Fruit fly (Drosophila melanogaster) whole organism, embryonic: Measurements from ENCODE around the gene CG12948.

Source experiments
- Bdp1 ChIP-seq: fragments of 200-800 bp; sonication (Bioruptor generic); optimal IDR thresholded peaks from 3 replicates; lab custom pipeline; 2016; ENCODE audit warnings: missing biosample characterization, missing genetic modification characterization
- CG10147 ChIP-seq: fragments of 200-800 bp; sonication (Bioruptor generic); optimal IDR thresholded peaks from 2 replicates; lab custom pipeline; 2019; ENCODE audit warnings: missing biosample characterization, mild to moderate bottlenecking, missing genetic modification characterization, moderate library complexity
- CG10565 ChIP-seq: fragments of 200-800 bp; sonication (Bioruptor generic); optimal IDR thresholded peaks from 3 replicates; lab custom pipeline; 2016; ENCODE audit warnings: missing biosample characterization, mild to moderate bottlenecking, missing genetic modification characterization
- CG11398 ChIP-seq: fragments of 200-800 bp; sonication (Bioruptor generic); optimal IDR thresholded peaks from 2 replicates; lab custom pipeline; 2016; ENCODE audit warnings: missing biosample characterization, missing genetic modification characterization
- CG15073 ChIP-seq: fragments of 200-800 bp; sonication (Bioruptor generic); optimal IDR thresholded peaks from 2 replicates; lab custom pipeline; 2016; ENCODE audit warnings: missing biosample characterization, missing genetic modification characterization
- CG16779 ChIP-seq: fragments of 200-800 bp; sonication (Bioruptor generic); IDR thresholded peaks from 2 replicates; pipeline ENCODE4 v1.3.6; 2022; ENCODE audit warnings: missing biosample characterization, missing genetic modification characterization
- CG18011 ChIP-seq: fragments of 200-800 bp; sonication (Bioruptor generic); optimal IDR thresholded peaks from 2 replicates; lab custom pipeline; 2017; ENCODE audit warnings: missing biosample characterization, missing genetic modification characterization, mild to moderate bottlenecking, moderate library complexity, missing genotype
- CG2120 ChIP-seq: fragments of 200-800 bp; sonication (Bioruptor generic); optimal IDR thresholded peaks from 3 replicates; lab custom pipeline; 2016; ENCODE audit warnings: missing biosample characterization, missing genetic modification characterization
- CG2678 ChIP-seq: fragments of 200-800 bp; sonication (Bioruptor generic); optimal IDR thresholded peaks from 3 replicates; lab custom pipeline; 2019; ENCODE audit warnings: missing biosample characterization, mild to moderate bottlenecking, missing genetic modification characterization, moderate library complexity
- CG32532 ChIP-seq: fragments of 200-800 bp; sonication (Bioruptor generic); IDR thresholded peaks from 2 replicates; pipeline ENCODE4 v1.3.6; 2022; ENCODE audit warnings: missing biosample characterization, missing genetic modification characterization
- CG3838 ChIP-seq: fragments of 200-800 bp; sonication (Bioruptor generic); optimal IDR thresholded peaks from 3 replicates; lab custom pipeline; 2016; ENCODE audit warnings: missing biosample characterization, missing genetic modification characterization
- CG3995 ChIP-seq: fragments of 200-800 bp; sonication (Bioruptor generic); optimal IDR thresholded peaks from 3 replicates; lab custom pipeline; 2016; ENCODE audit warnings: missing biosample characterization, missing genetic modification characterization
- CG4360 ChIP-seq: fragments of 200-800 bp; sonication (Bioruptor generic); IDR thresholded peaks from 2 replicates; pipeline ENCODE4 v1.3.6; 2022; ENCODE audit warnings: missing biosample characterization, missing genetic modification characterization
- CG5245 ChIP-seq: fragments of 200-800 bp; sonication (Bioruptor generic); optimal IDR thresholded peaks from 3 replicates; lab custom pipeline; 2016; ENCODE audit warnings: missing biosample characterization, missing genetic modification characterization
- CG7839 ChIP-seq: fragments of 200-800 bp; sonication (Bioruptor generic); optimal IDR thresholded peaks from 3 replicates; lab custom pipeline; 2018; ENCODE audit warnings: missing biosample characterization, mild to moderate bottlenecking, missing genetic modification characterization, moderate library complexity
- CG8924 ChIP-seq: fragments of 200-800 bp; optimal IDR thresholded peaks from 3 replicates; lab custom pipeline; 2019; ENCODE audit warnings: missing biosample characterization, mild to moderate bottlenecking, missing genetic modification characterization, moderate library complexity
- CHES-1-like ChIP-seq: fragments of 200-800 bp; sonication (Bioruptor generic); optimal IDR thresholded peaks from 2 replicates; lab custom pipeline; 2016; ENCODE audit warnings: missing biosample characterization, missing genetic modification characterization
- CrebB ChIP-seq: fragments of 200-800 bp; sonication (Bioruptor generic); optimal IDR thresholded peaks from 3 replicates; lab custom pipeline; 2018; ENCODE audit warnings: missing biosample characterization, mild to moderate bottlenecking, missing genetic modification characterization
- GATAe ChIP-seq: fragments of 200-800 bp; sonication (Bioruptor generic); conservative IDR thresholded peaks from 2 replicates; pipeline ENCODE4 v1.3.6; 2022; ENCODE audit warnings: missing biosample characterization, missing genetic modification characterization
- Gsc ChIP-seq: fragments of 200-800 bp; sonication (Bioruptor generic); IDR thresholded peaks from 2 replicates; pipeline ENCODE4 v1.3.6; 2022; ENCODE audit warnings: missing biosample characterization, missing genetic modification characterization
- H2.0 ChIP-seq: fragments of 200-800 bp; sonication (Bioruptor generic); IDR thresholded peaks from 2 replicates; pipeline ENCODE4 v1.3.6; 2022; ENCODE audit warnings: missing biosample characterization, missing genetic modification characterization
- HmgZ ChIP-seq: fragments of 200-800 bp; sonication (Bioruptor generic); optimal IDR thresholded peaks from 2 replicates; lab custom pipeline; 2018; ENCODE audit warnings: missing biosample characterization, mild to moderate bottlenecking, missing genetic modification characterization
- Hr78 ChIP-seq, 2 experiments: fragments of 200-800 bp in 1 of 2; fragments of >200 bp in 1 of 2; sonication (Bioruptor generic) in 1 of 2; optimal IDR thresholded peaks; 2 replicates each; lab custom pipeline; 2017 to 2019; ENCODE audit warnings: missing biosample characterization in 2 of 2, missing genetic modification characterization in 2 of 2, mild to moderate bottlenecking in 1 of 2, moderate library complexity in 1 of 2
- Lpt ChIP-seq: fragments of >200 bp; optimal IDR thresholded peaks from 2 replicates; lab custom pipeline; 2018; ENCODE audit warnings: missing biosample characterization, missing genetic modification characterization
- Mad ChIP-seq: fragments of 200-800 bp; sonication (Bioruptor generic); optimal IDR thresholded peaks from 2 replicates; lab custom pipeline; 2016; ENCODE audit warnings: missing biosample characterization, missing genetic modification characterization
- NC2β ChIP-seq: fragments of 200-800 bp; sonication (Bioruptor generic); optimal IDR thresholded peaks from 2 replicates; lab custom pipeline; 2016; ENCODE audit warnings: missing biosample characterization, missing genetic modification characterization
- Nf-YB ChIP-seq: fragments of 200-800 bp; sonication (Bioruptor generic); optimal IDR thresholded peaks from 3 replicates; lab custom pipeline; 2019; ENCODE audit warnings: missing biosample characterization, mild to moderate bottlenecking, missing genetic modification characterization, moderate library complexity
- PHDP ChIP-seq: fragments of 200-800 bp; sonication (Bioruptor generic); optimal IDR thresholded peaks from 3 replicates; lab custom pipeline; 2018; ENCODE audit warnings: missing biosample characterization, mild to moderate bottlenecking, missing genetic modification characterization, moderate library complexity
- Rfx ChIP-seq: fragments of 200-800 bp; sonication (Bioruptor generic); IDR thresholded peaks from 2 replicates; pipeline ENCODE4 v1.3.6; 2022; ENCODE audit warnings: missing biosample characterization, missing genetic modification characterization
- Side ChIP-seq: fragments of 200-800 bp; sonication (Bioruptor generic); optimal IDR thresholded peaks from 2 replicates; lab custom pipeline; 2016; ENCODE audit warnings: missing biosample characterization, missing genetic modification characterization
- Sox102F ChIP-seq: fragments of 200-800 bp; sonication (Bioruptor generic); optimal IDR thresholded peaks from 2 replicates; lab custom pipeline; 2018; ENCODE audit warnings: missing biosample characterization, mild to moderate bottlenecking, missing genetic modification characterization, moderate library complexity
- Spps ChIP-seq: fragments of 200-800 bp; sonication (Bioruptor generic); optimal IDR thresholded peaks from 2 replicates; lab custom pipeline; 2018; ENCODE audit warnings: missing biosample characterization, mild to moderate bottlenecking, missing genetic modification characterization
- Xbp1 ChIP-seq: fragments of 200-800 bp; sonication (Bioruptor generic); optimal IDR thresholded peaks from 3 replicates; lab custom pipeline; 2016; ENCODE audit warnings: missing biosample characterization, mild to moderate bottlenecking, missing genetic modification characterization
- ase ChIP-seq: fragments of 200-800 bp; sonication (Bioruptor generic); IDR thresholded peaks from 3 replicates; pipeline ENCODE4 v1.3.6; 2022; ENCODE audit warnings: missing biosample characterization, missing genetic modification characterization
- ato ChIP-seq: fragments of 200-800 bp; sonication (Bioruptor generic); IDR thresholded peaks from 2 replicates; pipeline ENCODE4 v1.3.6; 2022; ENCODE audit warnings: missing biosample characterization, missing genetic modification characterization; ENCODE audit not compliant: partially characterized antibody
- bbx ChIP-seq: fragments of 200-800 bp; sonication (Bioruptor generic); IDR thresholded peaks from 2 replicates; pipeline ENCODE4 v1.3.6; 2022; ENCODE audit warnings: missing biosample characterization, missing genetic modification characterization; ENCODE audit not compliant: partially characterized antibody
- chif ChIP-seq, 2 experiments: fragments of 200-800 bp; sonication (Bioruptor generic); optimal IDR thresholded peaks; 3 replicates each; lab custom pipeline; 2016; ENCODE audit warnings: missing biosample characterization in 2 of 2, missing genetic modification characterization in 2 of 2
- crol ChIP-seq: fragments of 200-800 bp; sonication (Bioruptor generic); IDR thresholded peaks from 2 replicates; pipeline ENCODE4 v1.3.6; 2022; ENCODE audit warnings: missing biosample characterization, missing genetic modification characterization
- dan ChIP-seq: fragments of 200-800 bp; sonication (Bioruptor generic); IDR thresholded peaks from 2 replicates; pipeline ENCODE4 v1.3.6; 2022; ENCODE audit warnings: missing biosample characterization, missing genetic modification characterization
- dm ChIP-seq: fragments of 200-800 bp; sonication (Bioruptor generic); optimal IDR thresholded peaks from 3 replicates; lab custom pipeline; 2016; ENCODE audit warnings: missing biosample characterization, missing genetic modification characterization
- en ChIP-seq: fragments of 200-800 bp; sonication (Bioruptor generic); optimal IDR thresholded peaks from 2 replicates; lab custom pipeline; 2016; ENCODE audit warnings: missing biosample characterization, missing genetic modification characterization
- ewg ChIP-seq: fragments of 200-800 bp; sonication (Bioruptor generic); optimal IDR thresholded peaks from 3 replicates; lab custom pipeline; 2017; ENCODE audit warnings: mild to moderate bottlenecking, missing biosample characterization, missing genetic modification reagents, missing genetic modification characterization
- her ChIP-seq: fragments of 200-800 bp; sonication (Bioruptor generic); optimal IDR thresholded peaks from 2 replicates; lab custom pipeline; 2016; ENCODE audit warnings: missing biosample characterization, missing genetic modification characterization
- insv ChIP-seq, 2 experiments: fragments of 200-800 bp; sonication (Bioruptor generic); optimal IDR thresholded peaks; 3 replicates each; lab custom pipeline; 2016 to 2018; ENCODE audit warnings: missing biosample characterization in 2 of 2, missing genetic modification characterization in 2 of 2
- pita ChIP-seq: fragments of 200-800 bp; sonication (Bioruptor generic); optimal IDR thresholded peaks from 2 replicates; lab custom pipeline; 2017; ENCODE audit warnings: missing biosample characterization, mild to moderate bottlenecking, missing genetic modification characterization
- pum ChIP-seq: fragments of 200-800 bp; sonication (Bioruptor generic); optimal IDR thresholded peaks from 2 replicates; lab custom pipeline; 2016; ENCODE audit warnings: missing biosample characterization, missing genetic modification characterization
- sd ChIP-seq: fragments of 200-800 bp; sonication (Bioruptor generic); optimal IDR thresholded peaks from 3 replicates; lab custom pipeline; 2018; ENCODE audit warnings: missing biosample characterization, mild to moderate bottlenecking, missing genetic modification characterization, moderate library complexity
- seq ChIP-seq: fragments of 200-800 bp; sonication (Bioruptor generic); IDR thresholded peaks from 2 replicates; pipeline ENCODE4 v1.3.6; 2022; ENCODE audit warnings: missing biosample characterization, missing genetic modification characterization
- tap ChIP-seq: fragments of 200-800 bp; optimal IDR thresholded peaks from 3 replicates; lab custom pipeline; 2019; ENCODE audit warnings: missing biosample characterization, mild to moderate bottlenecking, missing genetic modification characterization, moderate library complexity
- twi ChIP-seq: fragments of 200-800 bp; optimal IDR thresholded peaks from 2 replicates; lab custom pipeline; 2019; ENCODE audit warnings: missing biosample characterization, mild to moderate bottlenecking, missing genetic modification characterization, moderate library complexity
- vnd ChIP-seq: fragments of 200-800 bp; sonication (Bioruptor generic); IDR thresholded peaks from 3 replicates; pipeline ENCODE4 v1.3.6; 2022; ENCODE audit warnings: missing biosample characterization, missing genetic modification characterization; ENCODE audit not compliant: partially characterized antibody

The CG12948 gene

DNA sequence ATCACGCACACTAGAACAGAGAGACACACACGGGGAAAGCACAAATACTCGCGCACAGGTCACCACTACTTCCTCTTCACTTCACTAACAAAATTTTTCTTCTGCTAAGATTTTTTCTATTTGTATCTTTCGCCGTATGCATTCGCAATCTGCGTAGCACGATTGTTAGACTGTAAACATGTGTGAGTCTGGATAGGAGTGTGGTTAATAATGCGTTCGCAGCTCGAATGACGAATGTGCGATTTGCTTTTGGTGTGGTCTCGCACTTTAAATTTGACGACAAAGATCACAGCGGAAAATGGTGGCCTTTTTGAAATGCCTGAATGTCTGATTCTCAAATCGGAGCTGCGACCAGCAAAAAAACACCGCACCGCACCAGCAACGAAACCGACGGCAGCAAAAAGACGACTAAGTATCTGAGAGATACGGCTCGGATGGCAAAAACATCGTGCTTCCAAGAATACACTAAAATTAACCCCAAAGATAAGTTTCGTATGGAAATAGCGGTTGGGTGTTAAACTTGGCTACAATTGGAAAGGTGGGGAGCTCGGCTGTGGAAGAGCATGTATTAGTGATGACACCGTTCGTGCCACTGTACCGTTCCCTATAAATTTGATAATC is 42.4 kb downstream of the CG12948 start, which contains the start of gene Unc-115a (continued):
- TF ChIP-seq Rfx (no peak), her (GFP tag; lab: Kevin White, UChicago) (peak; percentile 60), en (GFP tag; lab: Kevin White, UChicago) (no peak), CG18011 (GFP tag; lab: Kevin White, UChicago) (no peak), CG15073 (no peak), GATAe (GFP tag; lab: Robert Waterston, UW) (no peak), CG10565 (GFP tag; lab: Kevin White, UChicago) (no peak), CG11398 (peak; percentile 55), CHES-1-like (GFP tag; lab: Kevin White, UChicago) (peak; percentile 71), CG4360 (GFP tag; lab: Robert Waterston, UW) (no peak), CG10147 (peak; percentile 60), ewg (GFP tag; lab: Kevin White, UChicago) (peak; percentile 15), PHDP (tag; lab: Kevin White, UChicago) (peak; percentile 38), CG2120 (GFP tag; lab: Kevin White, UChicago) (peak; percentile 69), Lpt (no peak), crol (GFP tag; lab: Robert Waterston, UW) (no peak), dan (no peak), Xbp1 (peak; percentile 30), Side (GFP tag; lab: Kevin White, UChicago) (peak; percentile 44), insv (GFP tag; optimal IDR thresholded peaks at IDR 0.05; lab: Kevin White, UChicago) (peak in 1 of 2 experiments; percentile 87), Spps (tag; lab: Kevin White, UChicago) (no peak), twi (tag; lab: Kevin White, UChicago) (no peak), Gsc (GFP tag; lab: Robert Waterston, UW) (no peak), sd (tag; lab: Kevin White, UChicago) (peak; percentile 49), CG3838 (GFP tag; lab: Kevin White, UChicago) (no peak), pita (GFP tag; lab: Kevin White, UChicago) (peak; percentile 99), CG16779 (GFP tag; lab: Robert Waterston, UW) (no peak), seq (GFP tag; lab: Robert Waterston, UW) (no peak), NC2β (peak; percentile 31), Bdp1 (GFP tag; lab: Kevin White, UChicago) (peak; percentile 40), Hr78 (GFP tag; optimal IDR thresholded peaks at IDR 0.05; lab: Kevin White, UChicago) (no peak), CrebB (tag; lab: Kevin White, UChicago) (peak; percentile 18), CG3995 (GFP tag; lab: Kevin White, UChicago) (peak; percentile 49), CG8924 (tag; lab: Kevin White, UChicago) (peak; percentile 66), tap (tag; lab: Kevin White, UChicago) (no peak), H2.0 (GFP tag; lab: Robert Waterston, UW) (no peak), ato (no peak), CG2678 (tag; lab: Kevin White, UChicago) (no peak), CG7839 (no peak), CG32532 (GFP tag; lab: Robert Waterston, UW) (no peak), dm (GFP tag; lab: Kevin White, UChicago) (peak; percentile 94), Mad (GFP tag; lab: Kevin White, UChicago) (peak; percentile 63), HmgZ (tag; lab: Kevin White, UChicago) (peak; percentile 92), pum (GFP tag; lab: Kevin White, UChicago) (peak; percentile 6), ase (no peak), vnd (GFP tag; lab: Robert Waterston, UW) (no peak), Sox102F (GFP tag; lab: Kevin White, UChicago) (no peak), CG5245 (GFP tag; lab: Kevin White, UChicago) (no peak), Nf-YB (GFP tag; lab: Kevin White, UChicago) (no peak), bbx (GFP tag; lab: Robert Waterston, UW) (no peak), chif (GFP tag; optimal IDR thresholded peaks at IDR 0.05; lab: Kevin White, UChicago) (peak in 1 of 2 experiments; percentile 20)
